Fruit fly (Drosophila melanogaster): ENCODE results near the gene Kah.

Kah gene

DNA sequence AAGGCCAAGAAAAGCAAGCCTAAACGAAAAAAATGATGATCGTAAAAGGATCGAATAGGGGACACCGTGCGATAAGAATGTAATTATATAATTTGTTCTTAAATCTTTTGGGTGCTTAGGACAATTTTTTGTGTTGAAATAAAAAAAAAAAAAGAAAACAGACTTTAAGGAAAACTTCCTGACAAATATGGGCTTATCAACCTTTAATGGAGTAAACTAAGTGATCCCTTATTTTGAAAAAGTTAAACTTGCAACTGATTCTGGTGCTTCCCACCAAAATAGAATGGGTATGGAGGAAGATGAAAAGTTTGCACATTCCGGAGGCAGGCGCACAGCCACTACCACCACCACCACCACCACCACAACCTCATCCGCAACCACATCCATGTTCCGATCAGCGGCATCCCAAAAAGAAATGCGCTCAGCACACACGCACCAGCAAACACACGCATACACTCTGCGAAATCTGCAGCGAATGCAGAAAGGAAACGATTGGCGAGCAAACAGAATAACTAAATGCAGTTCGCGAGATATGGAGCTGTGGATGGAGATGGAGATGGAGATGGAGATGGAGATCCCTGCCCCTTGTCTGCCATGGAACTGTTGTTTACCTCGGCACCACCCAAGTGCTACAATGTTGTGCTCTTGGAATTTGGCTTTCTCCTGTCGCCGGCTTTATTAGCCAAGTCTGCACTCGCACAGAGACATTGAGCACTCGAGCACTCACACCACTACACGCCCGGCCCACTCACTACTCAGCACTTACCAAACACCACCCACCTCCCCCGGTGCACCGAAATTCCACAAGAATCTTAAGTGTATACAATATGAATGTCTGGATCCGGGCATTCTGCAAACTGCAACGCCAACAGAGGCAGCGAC lies 30.6 kb upstream of the Kah start (continued):
- TF ChIP-seq pan (optimal IDR thresholded peaks at IDR 0.05): peak; percentile 54
- TF ChIP-seq N (GFP tag; optimal IDR thresholded peaks at IDR 0.05): no peak
- TF ChIP-seq Abd-B (GFP tag; optimal IDR thresholded peaks at IDR 0.05): no peak
- TF ChIP-seq CG32264 (GFP tag; optimal IDR thresholded peaks at IDR 0.05): peak; percentile 22
- peak; percentile 87 for TF ChIP-seq OdsH (GFP tag; optimal IDR thresholded peaks at IDR 0.05)

- TF ChIP-seq CG32264 (GFP tag; optimal IDR thresholded peaks at IDR 0.05): peak; percentile 61
- TF ChIP-seq CrebA (GFP tag; optimal IDR thresholded peaks at IDR 0.05; ENCODE audit: borderline replicate concordance): peak; percentile 48
- TF ChIP-seq OdsH (GFP tag; optimal IDR thresholded peaks at IDR 0.05): peak; percentile 85
- TF ChIP-seq tai (GFP tag; optimal IDR thresholded peaks at IDR 0.05): peak; percentile 73
- TF ChIP-seq dsf (GFP tag; optimal IDR thresholded peaks at IDR 0.05; ENCODE audit: borderline replicate concordance): peak; percentile 30
- peak; percentile 26 for TF ChIP-seq sage (GFP tag; optimal IDR thresholded peaks at IDR 0.05)
- peak; percentile 91 for TF ChIP-seq fru (GFP tag; optimal IDR thresholded peaks at IDR 0.05)
- no peak for TF ChIP-seq usp (GFP tag; optimal IDR thresholded peaks at IDR 0.05)
- TF ChIP-seq rgr (GFP tag; optimal IDR thresholded peaks at IDR 0.05): peak; percentile 87
- TF ChIP-seq Dfd (GFP tag; optimal IDR thresholded peaks at IDR 0.05): no peak
- peak; percentile 72 for TF ChIP-seq Jra (GFP tag; optimal IDR thresholded peaks at IDR 0.05)
- peak; percentile 81 for TF ChIP-seq Vsx2 (GFP tag; optimal IDR thresholded peaks at IDR 0.05; ENCODE audit: partially characterized antibody)
- peak; percentile 4 for TF ChIP-seq brk (GFP tag; optimal IDR thresholded peaks at IDR 0.05)
- TF ChIP-seq lola (GFP tag; optimal IDR thresholded peaks at IDR 0.05): no peak
- TF ChIP-seq ey (GFP tag; optimal IDR thresholded peaks at IDR 0.05): peak; percentile 90
- TF ChIP-seq Dif (GFP tag; optimal IDR thresholded peaks at IDR 0.05; ENCODE audit: partially characterized antibody): peak; percentile 47
- peak; percentile 88 for TF ChIP-seq h (GFP tag; optimal IDR thresholded peaks at IDR 0.05)
- TF ChIP-seq Hnf4 (GFP tag; optimal IDR thresholded peaks at IDR 0.05): peak; percentile 66
- no peak for TF ChIP-seq Abd-B (GFP tag; optimal IDR thresholded peaks at IDR 0.05)
- peak; percentile 19 for TF ChIP-seq Rel (GFP tag; optimal IDR thresholded peaks at IDR 0.05)
- TF ChIP-seq Rel (tag; optimal IDR thresholded peaks at IDR 0.05): peak; percentile 64
- peak; percentile 89 for TF ChIP-seq woc (GFP tag; optimal IDR thresholded peaks at IDR 0.05)
- peak; percentile 87 for TF ChIP-seq br (GFP tag; optimal IDR thresholded peaks at IDR 0.05)
- TF ChIP-seq Mio (GFP tag; optimal IDR thresholded peaks at IDR 0.05): no peak
- peak; percentile 17 for TF ChIP-seq jim (GFP tag; optimal IDR thresholded peaks at IDR 0.05)
- TF ChIP-seq Myc (optimal IDR thresholded peaks at IDR 0.05): no peak
- peak; percentile 93 for TF ChIP-seq HLH106 (tag; optimal IDR thresholded peaks at IDR 0.05)
- TF ChIP-seq dmrt93B (GFP tag; optimal IDR thresholded peaks at IDR 0.05): peak; percentile 89
- TF ChIP-seq psq (GFP tag; optimal IDR thresholded peaks at IDR 0.05): peak; percentile 80
- no peak for TF ChIP-seq dl (GFP tag; optimal IDR thresholded peaks at IDR 0.05; ENCODE audit: insufficient read depth in 1 of 2, partially characterized antibody in 2 of 2)
- TF ChIP-seq foxo (GFP tag; optimal IDR thresholded peaks at IDR 0.05): peak in 1 of 2 experiments; percentile 92
- peak; percentile 93 for TF ChIP-seq Sp1 (GFP tag; optimal IDR thresholded peaks at IDR 0.05)
- TF ChIP-seq Hr78 (GFP tag; optimal IDR thresholded peaks at IDR 0.05): no peak
- no peak for TF ChIP-seq N (GFP tag; optimal IDR thresholded peaks at IDR 0.05)
- TF ChIP-seq Hr83 (GFP tag; optimal IDR thresholded peaks at IDR 0.05; ENCODE audit: poor library complexity, severe bottlenecking): no peak
- peak; percentile 78 for TF ChIP-seq CG9705 (GFP tag; optimal IDR thresholded peaks at IDR 0.05)
- TF ChIP-seq sv (GFP tag; optimal IDR thresholded peaks at IDR 0.05): no peak
- TF ChIP-seq GATAd (GFP tag; optimal IDR thresholded peaks at IDR 0.05): no peak
- no peak for TF ChIP-seq pan (optimal IDR thresholded peaks at IDR 0.05)
These were observed 29.5 kb upstream of the Kah start for dm6 chr3L:618347-619272.
